Fruit fly (Drosophila melanogaster) whole organism: Measurements from ENCODE around the gene Paics.

ENCODE experiments used
- CG8478 ChIP-seq: fragments of >200 bp; optimal IDR thresholded peaks from 2 replicates; lab custom pipeline; 2018; ENCODE audit warnings: inconsistent platforms
- Dll ChIP-seq: fragments of >200 bp; optimal IDR thresholded peaks from 2 replicates; lab custom pipeline; 2017
- EcR ChIP-seq, 2 experiments: fragments of >200 bp; optimal IDR thresholded peaks; 2 replicates each; lab custom pipeline; 2017; ENCODE audit warnings: missing biosample characterization in 2 of 2, missing genetic modification characterization in 2 of 2, missing genetic modification reagents in 2 of 2
- pan ChIP-seq: fragments of >200 bp; optimal IDR thresholded peaks from 2 replicates; lab custom pipeline; 2017
- psq ChIP-seq: fragments of >200 bp; optimal IDR thresholded peaks from 2 replicates; lab custom pipeline; 2017
- usp ChIP-seq: fragments of >200 bp; optimal IDR thresholded peaks from 2 replicates; lab custom pipeline; 2017; ENCODE audit warnings: missing biosample characterization, missing genetic modification characterization, mixed read lengths

Gene Paics

dm6 chrX:12735478-12736428, 24.7 kb downstream of the Paics start:
- no peak for TF ChIP-seq Dll (lab: Kevin White, UChicago)
- TF ChIP-seq CG8478 (lab: Kevin White, UChicago), result peak; percentile 35

dm6 chrX:12734710-12735462, 25.5 kb downstream of the Paics start:
- no peak for TF ChIP-seq pan
- TF ChIP-seq psq (lab: Kevin White, UChicago), result no peak
- no peak for TF ChIP-seq CG8478 (lab: Kevin White, UChicago)
- peak in 1 of 2 experiments; percentile 19 for TF ChIP-seq EcR (GFP tag; optimal IDR thresholded peaks at IDR 0.05; lab: Kevin White, UChicago)
- no peak for TF ChIP-seq Dll (lab: Kevin White, UChicago)
- TF ChIP-seq usp (GFP tag; lab: Kevin White, UChicago), result no peak

dm6 chrX:12734354-12734709, 26.1 kb downstream of the Paics start:
- TF ChIP-seq psq (lab: Kevin White, UChicago) (no peak), CG8478 (lab: Kevin White, UChicago) (no peak), pan (no peak), EcR (GFP tag; optimal IDR thresholded peaks at IDR 0.05; lab: Kevin White, UChicago) (no peak), Dll (lab: Kevin White, UChicago) (no peak), usp (GFP tag; lab: Kevin White, UChicago) (no peak)

dm6 chrX:12733770-12734189, 26.6 kb downstream of the Paics start:
- TF ChIP-seq pan (no peak), CG8478 (lab: Kevin White, UChicago) (no peak), usp (GFP tag; lab: Kevin White, UChicago) (no peak), psq (lab: Kevin White, UChicago) (no peak), EcR (GFP tag; optimal IDR thresholded peaks at IDR 0.05; lab: Kevin White, UChicago) (no peak), Dll (lab: Kevin White, UChicago) (no peak)

- no peak for TF ChIP-seq Dll (lab: Kevin White, UChicago)
- no peak for TF ChIP-seq CG8478 (lab: Kevin White, UChicago)
- TF ChIP-seq psq (lab: Kevin White, UChicago), result no peak
- no peak for TF ChIP-seq usp (GFP tag; lab: Kevin White, UChicago)
- no peak for TF ChIP-seq EcR (GFP tag; optimal IDR thresholded peaks at IDR 0.05; lab: Kevin White, UChicago)
- no peak for TF ChIP-seq pan
Measured at dm6 chrX:12732486-12732885, 27.9 kb downstream of the Paics start.

dm6 chrX:12731077-12731476, 29.3 kb downstream of the Paics start:
- TF ChIP-seq usp (GFP tag; lab: Kevin White, UChicago), result no peak
- no peak for TF ChIP-seq psq (lab: Kevin White, UChicago)

dm6 chrX:12727642-12728228, 32.7 kb downstream of the Paics start:
- TF ChIP-seq psq (lab: Kevin White, UChicago) (no peak), usp (GFP tag; lab: Kevin White, UChicago) (no peak), Dll (lab: Kevin White, UChicago) (no peak), pan (no peak), CG8478 (lab: Kevin White, UChicago) (no peak), EcR (GFP tag; optimal IDR thresholded peaks at IDR 0.05; lab: Kevin White, UChicago) (no peak)

- TF ChIP-seq Dll (lab: Kevin White, UChicago), result no peak
- peak in 1 of 2 experiments; percentile 91 for TF ChIP-seq EcR (GFP tag; optimal IDR thresholded peaks at IDR 0.05; lab: Kevin White, UChicago)
Measured at dm6 chrX:12725187-12725919, 35.1 kb downstream of the Paics start.

dm6 chrX:12724287-12725186, 35.9 kb downstream of the Paics start:
- no peak for TF ChIP-seq psq (lab: Kevin White, UChicago)
- TF ChIP-seq pan, result no peak

dm6 chrX:12723332-12723731, 37.1 kb downstream of the Paics start:
- TF ChIP-seq psq (lab: Kevin White, UChicago) (no peak), pan (no peak), usp (GFP tag; lab: Kevin White, UChicago) (no peak), Dll (lab: Kevin White, UChicago) (no peak), EcR (GFP tag; optimal IDR thresholded peaks at IDR 0.05; lab: Kevin White, UChicago) (no peak), CG8478 (lab: Kevin White, UChicago) (no peak)
